Fruit fly (Drosophila melanogaster) whole organism, prepupa: Measurements from ENCODE around the gene eIF4E1.

Experiments
- CG10631 ChIP-seq: fragments of 200-800 bp; sonication (Bioruptor generic); optimal IDR thresholded peaks from 2 replicates; lab custom pipeline; 2016; ENCODE audit warnings: missing biosample characterization, missing genetic modification characterization
- CG10669 ChIP-seq: fragments of 200-800 bp; sonication (Bioruptor generic); optimal IDR thresholded peaks from 3 replicates; lab custom pipeline; 2018; ENCODE audit warnings: missing biosample characterization, mild to moderate bottlenecking, missing genetic modification characterization, moderate library complexity
- CG11294 ChIP-seq: fragments of 200-800 bp; sonication (Bioruptor generic); IDR thresholded peaks from 2 replicates; pipeline ENCODE4 v1.3.6; 2022; ENCODE audit warnings: missing biosample characterization, missing genetic modification characterization
- CG11762 ChIP-seq: fragments of 200-800 bp; sonication (Bioruptor generic); optimal IDR thresholded peaks from 3 replicates; lab custom pipeline; 2016; ENCODE audit warnings: missing biosample characterization, missing genetic modification characterization; ENCODE audit not compliant: insufficient read depth
- CG11902 ChIP-seq: fragments of 200-800 bp; sonication (Bioruptor generic); optimal IDR thresholded peaks from 3 replicates; lab custom pipeline; 2016; ENCODE audit warnings: missing biosample characterization, missing genetic modification characterization
- CG15336 ChIP-seq: fragments of 200-800 bp; sonication (Bioruptor generic); IDR thresholded peaks from 2 replicates; pipeline ENCODE4 v1.3.6; 2022; ENCODE audit warnings: missing biosample characterization, missing genetic modification characterization
- CG1621 ChIP-seq: fragments of 200-800 bp; sonication (Bioruptor generic); optimal IDR thresholded peaks from 3 replicates; lab custom pipeline; 2018; ENCODE audit warnings: missing biosample characterization, mild to moderate bottlenecking, missing genetic modification characterization
- CG16779 ChIP-seq: fragments of 200-800 bp; sonication (Bioruptor generic); optimal IDR thresholded peaks from 3 replicates; lab custom pipeline; 2017; ENCODE audit warnings: missing biosample characterization, mild to moderate bottlenecking, missing genetic modification characterization
- CG3032 ChIP-seq: fragments of 200-800 bp; optimal IDR thresholded peaks from 2 replicates; lab custom pipeline; 2019; ENCODE audit warnings: missing biosample characterization, mild to moderate bottlenecking, missing genetic modification characterization, moderate library complexity
- CG32006 ChIP-seq: fragments of 200-800 bp; sonication (Bioruptor generic); optimal IDR thresholded peaks from 3 replicates; lab custom pipeline; 2017; ENCODE audit warnings: missing biosample characterization, mild to moderate bottlenecking, missing genetic modification characterization
- CG4318 ChIP-seq: fragments of 200-800 bp; sonication (Bioruptor generic); optimal IDR thresholded peaks from 3 replicates; lab custom pipeline; 2017; ENCODE audit warnings: missing biosample characterization, mild to moderate bottlenecking, missing genetic modification characterization
- CG6163 ChIP-seq: fragments of 200-800 bp; sonication (Bioruptor generic); IDR thresholded peaks from 3 replicates; pipeline ENCODE4 v1.3.6; 2022; ENCODE audit warnings: missing biosample characterization, missing genetic modification characterization
- CG6276 ChIP-seq: fragments of 200-800 bp; sonication (Bioruptor generic); optimal IDR thresholded peaks from 2 replicates; lab custom pipeline; 2017; ENCODE audit warnings: missing biosample characterization, mild to moderate bottlenecking, missing genetic modification characterization
- CG6792 ChIP-seq: fragments of 200-800 bp; sonication (Bioruptor generic); optimal IDR thresholded peaks from 3 replicates; lab custom pipeline; 2016; ENCODE audit warnings: missing biosample characterization, missing genetic modification characterization
- CG6808 ChIP-seq: fragments of 200-800 bp; sonication (Bioruptor generic); optimal IDR thresholded peaks from 3 replicates; lab custom pipeline; 2017; ENCODE audit warnings: missing biosample characterization, missing genetic modification characterization, mild to moderate bottlenecking, moderate library complexity, missing genetic modification reagents
- CG8119 ChIP-seq: fragments of 200-800 bp; sonication (Bioruptor generic); IDR thresholded peaks from 3 replicates; pipeline ENCODE4 v1.3.6; 2022; ENCODE audit warnings: missing biosample characterization, missing genetic modification characterization
- CG9139 ChIP-seq: fragments of 200-800 bp; sonication (Bioruptor generic); optimal IDR thresholded peaks from 3 replicates; lab custom pipeline; 2017; ENCODE audit warnings: missing biosample characterization, mild to moderate bottlenecking, missing genetic modification characterization
- Eip75B ChIP-seq: fragments of 200-800 bp; sonication (Bioruptor generic); optimal IDR thresholded peaks from 3 replicates; lab custom pipeline; 2016; ENCODE audit warnings: missing biosample characterization, missing genetic modification characterization
- Eip78C ChIP-seq: fragments of 200-800 bp; sonication (Bioruptor generic); peaks from one replicate; lab custom pipeline; 2016; ENCODE audit warnings: missing biosample characterization, missing genetic modification characterization
- Eip93F ChIP-seq: fragments of 200-800 bp; sonication (Bioruptor generic); optimal IDR thresholded peaks from 2 replicates; lab custom pipeline; 2016; ENCODE audit warnings: missing biosample characterization, mild to moderate bottlenecking, missing genetic modification characterization
- Ets21C ChIP-seq: fragments of 200-800 bp; sonication (Bioruptor generic); optimal IDR thresholded peaks from 3 replicates; lab custom pipeline; 2016; ENCODE audit warnings: missing biosample characterization, missing genetic modification characterization
- Ets96B ChIP-seq: fragments of 200-800 bp; optimal IDR thresholded peaks from 2 replicates; lab custom pipeline; 2019; ENCODE audit warnings: missing biosample characterization, mild to moderate bottlenecking, missing genetic modification characterization, moderate library complexity
- Gug ChIP-seq: fragments of 200-800 bp; sonication (Bioruptor generic); IDR thresholded peaks from 2 replicates; pipeline ENCODE4 v1.3.6; 2022; ENCODE audit warnings: missing biosample characterization, missing genetic modification characterization
- Hr38 ChIP-seq: sonication (Bioruptor generic); optimal IDR thresholded peaks from 2 replicates; lab custom pipeline; 2016; ENCODE audit warnings: missing biosample characterization, missing genetic modification characterization
- Hr4 ChIP-seq: fragments of 200-800 bp; sonication (Bioruptor generic); optimal IDR thresholded peaks from 3 replicates; lab custom pipeline; 2016; ENCODE audit warnings: missing biosample characterization, missing genetic modification characterization
- Met ChIP-seq: fragments of 200-800 bp; sonication (Bioruptor generic); optimal IDR thresholded peaks from 3 replicates; lab custom pipeline; 2016; ENCODE audit warnings: missing biosample characterization, missing genetic modification characterization
- OdsH ChIP-seq: fragments of 200-800 bp; sonication (Bioruptor generic); optimal IDR thresholded peaks from 3 replicates; lab custom pipeline; 2016; ENCODE audit warnings: missing biosample characterization, missing genetic modification characterization
- Smox ChIP-seq: fragments of 200-800 bp; sonication (Bioruptor generic); optimal IDR thresholded peaks from 3 replicates; lab custom pipeline; 2016; ENCODE audit warnings: missing biosample characterization, missing genetic modification characterization
- Sox14 ChIP-seq: fragments of 200-800 bp; sonication (Bioruptor generic); optimal IDR thresholded peaks from 3 replicates; lab custom pipeline; 2016; ENCODE audit warnings: missing biosample characterization, missing genetic modification characterization
- cyc ChIP-seq: fragments of 200-800 bp; sonication (Bioruptor generic); optimal IDR thresholded peaks from 3 replicates; lab custom pipeline; 2016; ENCODE audit warnings: missing biosample characterization, missing genetic modification characterization
- dac ChIP-seq: fragments of 200-800 bp; sonication (Bioruptor generic); optimal IDR thresholded peaks from 2 replicates; lab custom pipeline; 2017; ENCODE audit warnings: missing biosample characterization, mild to moderate bottlenecking, missing genetic modification characterization
- dsx ChIP-seq: fragments of 200-800 bp; optimal IDR thresholded peaks from 3 replicates; lab custom pipeline; 2019; ENCODE audit warnings: missing biosample characterization, mild to moderate bottlenecking, missing genetic modification characterization, moderate library complexity; ENCODE audit not compliant: poor library complexity, severe bottlenecking
- fd59A ChIP-seq: fragments of 200-800 bp; sonication (Bioruptor generic); optimal IDR thresholded peaks from 2 replicates; lab custom pipeline; 2017; ENCODE audit warnings: missing biosample characterization, mild to moderate bottlenecking, missing genetic modification characterization, missing genetic modification reagents
- fkh ChIP-seq: fragments of 200-800 bp; sonication (Bioruptor generic); optimal IDR thresholded peaks from 3 replicates; lab custom pipeline; 2017; ENCODE audit warnings: missing biosample characterization, mild to moderate bottlenecking, missing genetic modification characterization, moderate library complexity
- lz ChIP-seq: fragments of 200-800 bp; sonication (Bioruptor generic); optimal IDR thresholded peaks from 3 replicates; lab custom pipeline; 2016; ENCODE audit warnings: missing biosample characterization, missing genetic modification characterization
- net ChIP-seq: fragments of 200-800 bp; sonication (Bioruptor generic); optimal IDR thresholded peaks from 3 replicates; lab custom pipeline; 2016; ENCODE audit warnings: missing biosample characterization, missing genetic modification characterization
- spab ChIP-seq: fragments of 200-800 bp; sonication (Bioruptor generic); optimal IDR thresholded peaks from 2 replicates; lab custom pipeline; 2017; ENCODE audit warnings: missing biosample characterization, mild to moderate bottlenecking, missing genetic modification characterization, missing genetic modification reagents
- ss ChIP-seq, 2 experiments: fragments of 200-800 bp; sonication (Bioruptor generic); optimal IDR thresholded peaks; 2 replicates in 1 of 2; 3 replicates in 1 of 2; lab custom pipeline; 2017 to 2018; ENCODE audit warnings: mild to moderate bottlenecking in 2 of 2, missing biosample characterization in 2 of 2, missing genetic modification characterization in 2 of 2, moderate library complexity in 1 of 2
- svp ChIP-seq: fragments of 200-800 bp; sonication (Bioruptor generic); peaks from one replicate; lab custom pipeline; 2016; ENCODE audit warnings: missing biosample characterization, missing genetic modification characterization
- vri ChIP-seq: fragments of 200-800 bp; sonication (Bioruptor generic); optimal IDR thresholded peaks from 3 replicates; lab custom pipeline; 2016; ENCODE audit warnings: missing biosample characterization, mild to moderate bottlenecking, missing genetic modification characterization

Gene eIF4E1

dm6 chr3L:9357830-9358712 is 44.2 kb downstream of the eIF4E1 start:
- TF ChIP-seq spab (peak; percentile 45), CG15336 (GFP tag; lab: Robert Waterston, UW) (0 out of 2 replicates have a peak, but pooled peaks have one; percentile 20), CG10669 (GFP tag; lab: Kevin White, UChicago) (peak; percentile 10), svp (peak; percentile 86), CG6163 (GFP tag; lab: Robert Waterston, UW) (peak; percentile 74; the same call in 2 of the 3 replicates), CG10631 (peak; percentile 20), ss (GFP tag; optimal IDR thresholded peaks at IDR 0.05; lab: Kevin White, UChicago) (peak; percentile 48 to 77), CG4318 (GFP tag; lab: Kevin White, UChicago) (no peak), CG32006 (GFP tag; lab: Kevin White, UChicago) (no peak), net (GFP tag; lab: Kevin White, UChicago) (peak; percentile 34), vri (peak; percentile 9), Gug (GFP tag; lab: Robert Waterston, UW) (no peak), CG1621 (tag; lab: Kevin White, UChicago) (peak; percentile 50), CG6808 (GFP tag; lab: Kevin White, UChicago) (peak; percentile 62), CG3032 (tag; lab: Kevin White, UChicago) (peak; percentile 53), CG6276 (peak; percentile 30), CG16779 (peak; percentile 83), Eip75B (peak; percentile 21), Eip93F (peak; percentile 62), Smox (GFP tag; lab: Kevin White, UChicago) (no peak), dsx (GFP tag; lab: Kevin White, UChicago) (peak; percentile 52), dac (GFP tag; lab: Kevin White, UChicago) (no peak), Sox14 (GFP tag; lab: Kevin White, UChicago) (peak; percentile 6), CG11762 (GFP tag; lab: Kevin White, UChicago) (no peak), fkh (GFP tag; lab: Kevin White, UChicago) (peak; percentile 89), CG9139 (peak; percentile 36), Ets96B (tag; lab: Kevin White, UChicago) (peak; percentile 51), Eip78C (peak; percentile 74)
- TF ChIP-seq, all 60 proteins: peak for 22

dm6 chr3L:9356138-9356753 is 46.0 kb downstream of the eIF4E1 start:
- no peak for TF ChIP-seq Eip75B
- TF ChIP-seq vri, result no peak
- TF ChIP-seq CG16779, result no peak
- TF ChIP-seq lz (GFP tag; lab: Kevin White, UChicago), result no peak
- TF ChIP-seq dsx (GFP tag; lab: Kevin White, UChicago), result no peak
- no peak for TF ChIP-seq Met (GFP tag; lab: Kevin White, UChicago)
- TF ChIP-seq CG9139, result no peak
- no peak for TF ChIP-seq CG6792
- no peak for TF ChIP-seq spab
- TF ChIP-seq CG6808 (GFP tag; lab: Kevin White, UChicago), result no peak
- TF ChIP-seq svp, result peak; percentile 98
- TF ChIP-seq Hr4 (GFP tag; lab: Kevin White, UChicago), result no peak
- TF ChIP-seq CG8119 (GFP tag; lab: Robert Waterston, UW), result no peak
- no peak for TF ChIP-seq cyc (GFP tag; lab: Kevin White, UChicago)
- TF ChIP-seq Hr38, result no peak
- peak; percentile 28 for TF ChIP-seq Eip78C
- peak; percentile 26 for TF ChIP-seq fkh (GFP tag; lab: Kevin White, UChicago)
- TF ChIP-seq CG11294, result no peak
- TF ChIP-seq Ets21C (GFP tag; lab: Kevin White, UChicago), result no peak
- TF ChIP-seq fd59A, result no peak
- no peak for TF ChIP-seq OdsH (GFP tag; lab: Kevin White, UChicago)
- TF ChIP-seq CG6163 (GFP tag; lab: Robert Waterston, UW), result no peak
- TF ChIP-seq CG1621 (tag; lab: Kevin White, UChicago), result no peak
- TF ChIP-seq CG11902, result no peak
